Fruit fly (Drosophila melanogaster) whole organism, prepupa: ENCODE measurements around the gene CG31952.

Experiments used
- Blimp-1 ChIP-seq: fragments of 200-800 bp; sonication (Bioruptor generic); optimal IDR thresholded peaks from 3 replicates; lab custom pipeline; 2017; ENCODE audit warnings: missing biosample characterization, missing genetic modification characterization, mild to moderate bottlenecking, moderate library complexity, missing genetic modification reagents
- CG10631 ChIP-seq: fragments of 200-800 bp; sonication (Bioruptor generic); optimal IDR thresholded peaks from 2 replicates; lab custom pipeline; 2016; ENCODE audit warnings: missing biosample characterization, missing genetic modification characterization
- CG10669 ChIP-seq: fragments of 200-800 bp; sonication (Bioruptor generic); optimal IDR thresholded peaks from 3 replicates; lab custom pipeline; 2018; ENCODE audit warnings: missing biosample characterization, mild to moderate bottlenecking, missing genetic modification characterization, moderate library complexity
- CG11294 ChIP-seq: fragments of 200-800 bp; sonication (Bioruptor generic); IDR thresholded peaks from 2 replicates; pipeline ENCODE4 v1.3.6; 2022; ENCODE audit warnings: missing biosample characterization, missing genetic modification characterization
- CG11762 ChIP-seq: fragments of 200-800 bp; sonication (Bioruptor generic); optimal IDR thresholded peaks from 3 replicates; lab custom pipeline; 2016; ENCODE audit warnings: missing biosample characterization, missing genetic modification characterization; ENCODE audit not compliant: insufficient read depth
- CG11902 ChIP-seq: fragments of 200-800 bp; sonication (Bioruptor generic); optimal IDR thresholded peaks from 3 replicates; lab custom pipeline; 2016; ENCODE audit warnings: missing biosample characterization, missing genetic modification characterization
- CG15336 ChIP-seq: fragments of 200-800 bp; sonication (Bioruptor generic); IDR thresholded peaks from 2 replicates; pipeline ENCODE4 v1.3.6; 2022; ENCODE audit warnings: missing biosample characterization, missing genetic modification characterization
- CG1621 ChIP-seq: fragments of 200-800 bp; sonication (Bioruptor generic); optimal IDR thresholded peaks from 3 replicates; lab custom pipeline; 2018; ENCODE audit warnings: missing biosample characterization, mild to moderate bottlenecking, missing genetic modification characterization
- CG16779 ChIP-seq: fragments of 200-800 bp; sonication (Bioruptor generic); optimal IDR thresholded peaks from 3 replicates; lab custom pipeline; 2017; ENCODE audit warnings: missing biosample characterization, mild to moderate bottlenecking, missing genetic modification characterization
- CG3032 ChIP-seq: fragments of 200-800 bp; optimal IDR thresholded peaks from 2 replicates; lab custom pipeline; 2019; ENCODE audit warnings: missing biosample characterization, mild to moderate bottlenecking, missing genetic modification characterization, moderate library complexity
- CG32006 ChIP-seq: fragments of 200-800 bp; sonication (Bioruptor generic); optimal IDR thresholded peaks from 3 replicates; lab custom pipeline; 2017; ENCODE audit warnings: missing biosample characterization, mild to moderate bottlenecking, missing genetic modification characterization
- CG3919 ChIP-seq: fragments of 200-800 bp; sonication (Bioruptor generic); optimal IDR thresholded peaks from 3 replicates; lab custom pipeline; 2016; ENCODE audit warnings: missing biosample characterization, missing genetic modification characterization
- CG4318 ChIP-seq: fragments of 200-800 bp; sonication (Bioruptor generic); optimal IDR thresholded peaks from 3 replicates; lab custom pipeline; 2017; ENCODE audit warnings: missing biosample characterization, mild to moderate bottlenecking, missing genetic modification characterization
- CG6163 ChIP-seq: fragments of 200-800 bp; sonication (Bioruptor generic); IDR thresholded peaks from 3 replicates; pipeline ENCODE4 v1.3.6; 2022; ENCODE audit warnings: missing biosample characterization, missing genetic modification characterization
- CG6276 ChIP-seq: fragments of 200-800 bp; sonication (Bioruptor generic); optimal IDR thresholded peaks from 2 replicates; lab custom pipeline; 2017; ENCODE audit warnings: missing biosample characterization, mild to moderate bottlenecking, missing genetic modification characterization
- CG6808 ChIP-seq: fragments of 200-800 bp; sonication (Bioruptor generic); optimal IDR thresholded peaks from 3 replicates; lab custom pipeline; 2017; ENCODE audit warnings: missing biosample characterization, missing genetic modification characterization, mild to moderate bottlenecking, moderate library complexity, missing genetic modification reagents
- CG6854 ChIP-seq: fragments of 200-800 bp; sonication (Bioruptor generic); optimal IDR thresholded peaks from 2 replicates; lab custom pipeline; 2017; ENCODE audit warnings: missing biosample characterization, mild to moderate bottlenecking, missing genetic modification characterization
- CG8119 ChIP-seq: fragments of 200-800 bp; sonication (Bioruptor generic); IDR thresholded peaks from 3 replicates; pipeline ENCODE4 v1.3.6; 2022; ENCODE audit warnings: missing biosample characterization, missing genetic modification characterization
- CG8319 ChIP-seq: fragments of 200-800 bp; sonication (Bioruptor generic); optimal IDR thresholded peaks from 3 replicates; lab custom pipeline; 2016; ENCODE audit warnings: missing biosample characterization, missing genetic modification characterization
- CG8632 ChIP-seq: fragments of 200-800 bp; sonication (Bioruptor generic); optimal IDR thresholded peaks from 3 replicates; lab custom pipeline; 2016; ENCODE audit warnings: missing biosample characterization, missing genetic modification characterization
- Eip78C ChIP-seq: fragments of 200-800 bp; sonication (Bioruptor generic); peaks from one replicate; lab custom pipeline; 2016; ENCODE audit warnings: missing biosample characterization, missing genetic modification characterization
- Hr4 ChIP-seq: fragments of 200-800 bp; sonication (Bioruptor generic); optimal IDR thresholded peaks from 3 replicates; lab custom pipeline; 2016; ENCODE audit warnings: missing biosample characterization, missing genetic modification characterization
- Lpt ChIP-seq: fragments of 200-800 bp; sonication (Bioruptor generic); optimal IDR thresholded peaks from 3 replicates; lab custom pipeline; 2016; ENCODE audit warnings: missing biosample characterization, missing genetic modification characterization
- Sox14 ChIP-seq: fragments of 200-800 bp; sonication (Bioruptor generic); optimal IDR thresholded peaks from 3 replicates; lab custom pipeline; 2016; ENCODE audit warnings: missing biosample characterization, missing genetic modification characterization
- acj6 ChIP-seq: fragments of 200-800 bp; sonication (Bioruptor generic); optimal IDR thresholded peaks from 3 replicates; lab custom pipeline; 2016; ENCODE audit warnings: missing biosample characterization, missing genetic modification characterization
- eg ChIP-seq: fragments of 200-800 bp; sonication (Bioruptor generic); IDR thresholded peaks from 3 replicates; pipeline ENCODE4 v1.3.6; 2022; ENCODE audit warnings: missing biosample characterization, missing genetic modification characterization
- fd85E ChIP-seq: fragments of 200-800 bp; sonication (Bioruptor generic); optimal IDR thresholded peaks from 3 replicates; lab custom pipeline; 2016; ENCODE audit warnings: missing biosample characterization, missing genetic modification characterization
- fkh ChIP-seq: fragments of 200-800 bp; sonication (Bioruptor generic); optimal IDR thresholded peaks from 3 replicates; lab custom pipeline; 2017; ENCODE audit warnings: missing biosample characterization, mild to moderate bottlenecking, missing genetic modification characterization, moderate library complexity
- net ChIP-seq: fragments of 200-800 bp; sonication (Bioruptor generic); optimal IDR thresholded peaks from 3 replicates; lab custom pipeline; 2016; ENCODE audit warnings: missing biosample characterization, missing genetic modification characterization
- ss ChIP-seq, 2 experiments: fragments of 200-800 bp; sonication (Bioruptor generic); optimal IDR thresholded peaks; 2 replicates in 1 of 2; 3 replicates in 1 of 2; lab custom pipeline; 2017 to 2018; ENCODE audit warnings: mild to moderate bottlenecking in 2 of 2, missing biosample characterization in 2 of 2, missing genetic modification characterization in 2 of 2, moderate library complexity in 1 of 2
- svp ChIP-seq: fragments of 200-800 bp; sonication (Bioruptor generic); peaks from one replicate; lab custom pipeline; 2016; ENCODE audit warnings: missing biosample characterization, missing genetic modification characterization
- topi ChIP-seq: fragments of 200-800 bp; sonication (Bioruptor generic); optimal IDR thresholded peaks from 3 replicates; lab custom pipeline; 2016; ENCODE audit warnings: missing biosample characterization, missing genetic modification characterization
- vri ChIP-seq: fragments of 200-800 bp; sonication (Bioruptor generic); optimal IDR thresholded peaks from 3 replicates; lab custom pipeline; 2016; ENCODE audit warnings: missing biosample characterization, mild to moderate bottlenecking, missing genetic modification characterization

The CG31952 gene

dm6 chr2L:3417613-3418012 is 1.1 kb downstream of the CG31952 start:
- TF ChIP-seq CG6808 (GFP tag; lab: Kevin White, UChicago) (no peak), svp (peak; percentile 4)
- TF ChIP-seq, all 60 proteins: peak for 1

- TF ChIP-seq CG6854 (GFP tag; lab: Kevin White, UChicago) (no peak), CG6276 (no peak), Blimp-1 (GFP tag; lab: Kevin White, UChicago) (no peak), CG11902 (GFP tag; lab: Kevin White, UChicago) (no peak), topi (GFP tag; lab: Kevin White, UChicago) (no peak), CG32006 (GFP tag; lab: Kevin White, UChicago) (no peak), vri (GFP tag; lab: Kevin White, UChicago) (no peak), CG10669 (GFP tag; lab: Kevin White, UChicago) (no peak), fd85E (GFP tag; lab: Kevin White, UChicago) (no peak), CG1621 (no peak), net (no peak), CG3032 (tag; lab: Kevin White, UChicago) (no peak), Sox14 (GFP tag; lab: Kevin White, UChicago) (no peak), eg (GFP tag; lab: Robert Waterston, UW) (peak; percentile 13; the same call in 1 of the 3 replicates), CG8119 (no peak), CG15336 (GFP tag; lab: Robert Waterston, UW) (0 out of 2 replicates have a peak, but pooled peaks have one; percentile 9), acj6 (no peak), CG6808 (GFP tag; lab: Kevin White, UChicago) (no peak), fkh (no peak), CG11762 (GFP tag; lab: Kevin White, UChicago) (no peak), CG11294 (GFP tag; lab: Robert Waterston, UW) (no peak), Eip78C (GFP tag; lab: Kevin White, UChicago) (peak; percentile 50), CG8319 (GFP tag; lab: Kevin White, UChicago) (no peak), Hr4 (GFP tag; lab: Kevin White, UChicago) (no peak), Lpt (GFP tag; lab: Kevin White, UChicago) (no peak), CG16779 (tag; lab: Kevin White, UChicago) (no peak), CG3919 (peak; percentile 10), CG8632 (no peak), CG6163 (GFP tag; lab: Robert Waterston, UW) (peak; percentile 6; the same call in 1 of the 3 replicates), CG4318 (no peak)
Observed at dm6 chr2L:3422753-3423152, 6.3 kb downstream of the CG31952 start.

- no peak for TF ChIP-seq CG6163 (GFP tag; lab: Robert Waterston, UW)
- TF ChIP-seq CG3032 (tag; lab: Kevin White, UChicago) = peak; percentile 33
Observed at dm6 chr2L:3425947-3426346, 9.5 kb downstream of the CG31952 start.

dm6 chr2L:3426669-3427232 is 10.3 kb downstream of the CG31952 start, which contains the start of gene Pgant2:
Pgant2 (minus strand) TSS chr2L:3426719.
- TF ChIP-seq CG10631 (GFP tag; lab: Kevin White, UChicago) (no peak), eg (GFP tag; lab: Robert Waterston, UW) (0 out of 3 replicates have a peak, but pooled peaks have one; percentile 31), ss (GFP tag; optimal IDR thresholded peaks at IDR 0.05; lab: Kevin White, UChicago) (peak in 1 of 2 experiments; percentile 18)
